Worm (Caenorhabditis elegans) whole organism, L3 larva: ENCODE measurements around the gene snap-1.

Experiments used
- ZK546.5 ChIP-seq: sonication (generic microtip); optimal IDR thresholded peaks from 2 replicates; lab custom pipeline; 2017; ENCODE audit warnings: missing biosample characterization, missing genetic modification characterization
- ceh-16 ChIP-seq: sonication (generic microtip); optimal IDR thresholded peaks from 2 replicates; lab custom pipeline; 2017; ENCODE audit warnings: missing biosample characterization, missing genetic modification characterization
- fos-1 ChIP-seq: fragments of 150-350 bp; optimal IDR thresholded peaks from 2 replicates; lab custom pipeline; 2014; ENCODE audit warnings: missing biosample characterization, missing genetic modification characterization
- pha-4 ChIP-seq: fragments of 150-350 bp; optimal IDR thresholded peaks from 2 replicates; lab custom pipeline; 2014; ENCODE audit warnings: missing biosample characterization, missing genetic modification reagents, missing genetic modification characterization
- ztf-11 ChIP-seq: fragments of 150-350 bp; optimal IDR thresholded peaks from 2 replicates; lab custom pipeline; 2014; ENCODE audit warnings: missing biosample characterization, missing genetic modification characterization

DNA sequence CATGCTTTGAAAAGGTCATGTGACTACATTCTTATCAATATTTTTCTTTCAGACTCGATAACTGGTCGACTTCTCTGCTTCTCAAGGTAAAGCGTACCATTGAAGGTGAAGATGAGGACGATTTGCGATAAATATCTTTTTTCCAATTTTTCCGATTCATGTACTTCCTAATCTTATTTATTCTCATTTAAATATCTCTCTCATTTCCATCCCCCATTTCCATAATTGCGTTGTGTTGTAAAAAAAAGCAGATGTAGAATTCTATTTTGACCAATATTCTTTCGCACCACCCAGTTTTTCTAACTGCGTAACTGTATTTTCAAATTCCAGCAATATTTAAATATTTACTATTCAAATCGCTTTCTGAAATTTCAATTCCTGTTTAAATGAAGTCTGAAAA lies 2.5 kb downstream of the snap-1 start, which contains the start of gene D1014.4:
- TF ChIP-seq ceh-16 (tag; lab: Kevin White, UChicago) (no peak), ZK546.5 (tag; lab: Kevin White, UChicago) (no peak), ztf-11 (tag; lab: Kevin White, UChicago) (no peak), pha-4 (no peak), fos-1 (no peak)
